Worm (Caenorhabditis elegans): ENCODE results near the gene nsph-4.3.

DNA sequence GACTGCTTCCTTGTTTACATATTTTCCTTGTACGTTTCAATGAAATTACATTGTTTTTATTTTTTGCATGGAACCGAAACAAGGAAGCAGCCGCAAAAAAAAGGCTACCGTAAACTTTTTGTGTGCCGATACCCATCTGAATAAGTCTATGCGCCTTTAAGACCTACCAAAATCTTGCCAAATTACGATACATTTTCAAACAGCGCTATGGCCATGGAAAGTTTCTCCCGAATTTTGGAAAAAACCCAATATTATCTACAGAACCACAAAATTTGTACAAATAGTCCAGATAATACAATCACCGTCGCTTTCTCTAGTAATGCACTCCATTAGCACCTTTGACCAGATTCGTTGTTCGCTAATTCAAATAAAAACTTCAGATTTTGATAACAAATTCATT is 37.3 kb downstream of the nsph-4.3 start:
- TF ChIP-seq him-1 (tag; optimal IDR thresholded peaks at IDR 0.05) (no peak), dao-5 (tag; optimal IDR thresholded peaks at IDR 0.05) (no peak), W03F9.2 (tag; optimal IDR thresholded peaks at IDR 0.05) (no peak)
